Worm (Caenorhabditis elegans) whole organism, L4 larva: ENCODE data around the gene H21P03.10.
A peak's percentile ranks its signal among the peaks of the same experiment; 100 is the strongest.

Experiments used
- F44E2.7 ChIP-seq: fragments of 200-800 bp; sonication (Bioruptor generic); IDR thresholded peaks from 2 replicates; pipeline ENCODE4 v2.1.2; 2022; ENCODE audit warnings: missing genetic modification characterization, missing compliant biosample characterization
- T26A8.4 ChIP-seq: fragments of 200-800 bp; sonication (Bioruptor generic); IDR thresholded peaks from 2 replicates; pipeline ENCODE4 v1.3.6; 2022; ENCODE audit warnings: missing genetic modification characterization, missing compliant biosample characterization
- Y48G9A.11 ChIP-seq: fragments of 200-800 bp; sonication (Bioruptor generic); IDR thresholded peaks from 2 replicates; pipeline ENCODE4 v1.3.6; 2022; ENCODE audit warnings: missing genetic modification reagents, missing genetic modification characterization, missing compliant biosample characterization
- aha-1 ChIP-seq: fragments of 150-350 bp; peaks from one replicate; lab custom pipeline; 2014; ENCODE audit warnings: missing biosample characterization, missing genetic modification characterization
- aly-2 ChIP-seq: sonication (generic microtip); optimal IDR thresholded peaks from 2 replicates; lab custom pipeline; 2018; ENCODE audit warnings: missing biosample characterization, missing genetic modification characterization
- ama-1 ChIP-seq: fragments of 150-350 bp; optimal IDR thresholded peaks from 2 replicates; lab custom pipeline; 2014; ENCODE audit warnings: inconsistent platforms, mixed read lengths
- daf-16 ChIP-seq, 3 experiments: sonication (generic microtip); optimal IDR thresholded peaks; 2 replicates each; lab custom pipeline; 2016 to 2017; ENCODE audit warnings: missing genetic modification characterization in 3 of 3, missing genetic modification reagents in 3 of 3, mild to moderate bottlenecking in 2 of 3, missing compliant biosample characterization in 2 of 3, missing biosample characterization in 1 of 3, moderate library complexity in 1 of 3
- dmd-6 ChIP-seq: fragments of 200-800 bp; sonication (Bioruptor generic); IDR thresholded peaks from 2 replicates; pipeline ENCODE4 v1.3.6; 2022; ENCODE audit warnings: missing genetic modification reagents, missing genetic modification characterization, missing compliant biosample characterization
- dmd-8 ChIP-seq: fragments of 200-800 bp; sonication (Bioruptor generic); IDR thresholded peaks from 2 replicates; pipeline ENCODE4 v1.3.6; 2022; ENCODE audit warnings: missing genetic modification characterization, missing compliant biosample characterization
- dve-1 ChIP-seq: sonication (generic microtip); optimal IDR thresholded peaks from 2 replicates; lab custom pipeline; 2017; ENCODE audit warnings: antibody characterized with exemption, mild to moderate bottlenecking, missing genetic modification characterization, missing compliant biosample characterization; ENCODE audit not compliant: insufficient read depth
- egl-27 ChIP-seq: sonication (generic microtip); optimal IDR thresholded peaks from 3 replicates; lab custom pipeline; 2017; ENCODE audit warnings: missing biosample characterization, missing genetic modification reagents, missing genetic modification characterization
- egl-43 ChIP-seq: fragments of 200-800 bp; sonication (Bioruptor generic); IDR thresholded peaks from 2 replicates; pipeline ENCODE4 v1.3.6; 2022; ENCODE audit warnings: missing genetic modification reagents, missing genetic modification characterization, missing compliant biosample characterization
- hlh-11 ChIP-seq: fragments of 200-800 bp; sonication (Bioruptor generic); optimal IDR thresholded peaks from 2 replicates; lab custom pipeline; 2018; ENCODE audit warnings: mild to moderate bottlenecking, missing genetic modification characterization, missing compliant biosample characterization
- hlh-30 ChIP-seq: sonication (generic microtip); optimal IDR thresholded peaks from 2 replicates; lab custom pipeline; 2017; ENCODE audit warnings: antibody characterized with exemption, mild to moderate bottlenecking, missing genetic modification characterization, missing compliant biosample characterization; ENCODE audit not compliant: insufficient read depth
- lin-13 ChIP-seq: fragments of 150-350 bp; optimal IDR thresholded peaks from 2 replicates; lab custom pipeline; 2014; ENCODE audit warnings: missing biosample characterization, missing genetic modification reagents, missing genetic modification characterization
- lsy-2 ChIP-seq, 2 experiments: fragments of 150-350 bp in 1 of 2; sonication (generic microtip) in 1 of 2; optimal IDR thresholded peaks; 2 replicates each; lab custom pipeline; 2014 to 2017; ENCODE audit warnings: missing biosample characterization in 2 of 2, missing genetic modification characterization in 2 of 2
- mdl-1 ChIP-seq, 2 experiments: fragments of 150-350 bp in 1 of 2; sonication (generic microtip) in 1 of 2; optimal IDR thresholded peaks; 2 replicates each; lab custom pipeline; 2014 to 2017; ENCODE audit warnings: missing biosample characterization in 2 of 2, missing genetic modification characterization in 2 of 2
- mep-1 ChIP-seq: fragments of 150-350 bp; sonication (generic microtip); optimal IDR thresholded peaks from 3 replicates; lab custom pipeline; 2014; ENCODE audit warnings: missing biosample characterization, missing genetic modification characterization
- mes-2 ChIP-seq: sonication (generic microtip); optimal IDR thresholded peaks from 2 replicates; lab custom pipeline; 2016; ENCODE audit warnings: missing genotype, mild to moderate bottlenecking, missing genetic modification characterization, missing compliant biosample characterization; ENCODE audit not compliant: poor library complexity, severe bottlenecking
- mxl-2 ChIP-seq: fragments of 200-800 bp; sonication (Bioruptor generic); conservative IDR thresholded peaks from 2 replicates; pipeline ENCODE4 v1.3.6; 2022; ENCODE audit warnings: missing genetic modification reagents, missing genetic modification characterization, missing compliant biosample characterization
- nhr-10 ChIP-seq: fragments of 150-350 bp; optimal IDR thresholded peaks from 2 replicates; lab custom pipeline; 2014; ENCODE audit warnings: missing biosample characterization, missing genetic modification characterization
- nhr-111 ChIP-seq: fragments of 200-800 bp; sonication (Bioruptor generic); optimal IDR thresholded peaks from 2 replicates; lab custom pipeline; 2018; ENCODE audit warnings: mild to moderate bottlenecking, missing genetic modification characterization, missing compliant biosample characterization
- nhr-237 ChIP-seq: sonication (generic microtip); optimal IDR thresholded peaks from 2 replicates; lab custom pipeline; 2017; ENCODE audit warnings: missing biosample characterization, missing genetic modification characterization
- nhr-25 ChIP-seq: sonication (generic microtip); optimal IDR thresholded peaks from 2 replicates; lab custom pipeline; 2017; ENCODE audit warnings: missing genetic modification characterization, mild to moderate bottlenecking, missing compliant biosample characterization, antibody characterized with exemption, moderate library complexity, borderline replicate concordance; ENCODE audit not compliant: insufficient read depth
- nhr-28 ChIP-seq: fragments of 150-350 bp; optimal IDR thresholded peaks from 2 replicates; lab custom pipeline; 2014; ENCODE audit warnings: missing biosample characterization, missing genetic modification characterization
- nhr-42 ChIP-seq: fragments of 200-800 bp; sonication (Bioruptor generic); IDR thresholded peaks from 2 replicates; pipeline ENCODE4 v1.3.6; 2022; ENCODE audit warnings: missing genetic modification characterization, missing compliant biosample characterization
- nhr-6 ChIP-seq: fragments of 150-350 bp; optimal IDR thresholded peaks from 2 replicates; lab custom pipeline; 2014; ENCODE audit warnings: missing biosample characterization, missing genetic modification characterization
- nhr-77 ChIP-seq: fragments of 150-350 bp; optimal IDR thresholded peaks from 2 replicates; lab custom pipeline; 2014; ENCODE audit warnings: missing biosample characterization, missing genetic modification characterization
- pha-4 ChIP-seq, 2 experiments: fragments of 150-350 bp in 1 of 2; fragments of 200-800 bp in 1 of 2; sonication (Bioruptor generic) in 1 of 2; IDR thresholded peaks in 1 of 2; optimal IDR thresholded peaks in 1 of 2; 2 replicates each; pipeline versions ENCODE4 v1.3.6 to Lab custom; 2014 to 2022; ENCODE audit warnings: missing genetic modification characterization in 2 of 2, missing genetic modification reagents in 2 of 2, missing biosample characterization in 1 of 2, missing compliant biosample characterization in 1 of 2
- pqm-1 ChIP-seq: sonication (generic microtip); optimal IDR thresholded peaks from 2 replicates; lab custom pipeline; 2017; ENCODE audit warnings: missing biosample characterization, missing genetic modification characterization
- saeg-2 ChIP-seq: fragments of 200-800 bp; sonication (Bioruptor generic); IDR thresholded peaks from 2 replicates; pipeline ENCODE4 v1.3.6; 2022; ENCODE audit warnings: missing genetic modification reagents, missing genetic modification characterization, missing compliant biosample characterization
- spr-1 ChIP-seq: sonication (generic microtip); optimal IDR thresholded peaks from 2 replicates; lab custom pipeline; 2016; ENCODE audit warnings: mild to moderate bottlenecking, missing genetic modification characterization, missing compliant biosample characterization
- tag-97 ChIP-seq: fragments of 200-800 bp; sonication (Bioruptor generic); IDR thresholded peaks from 2 replicates; pipeline ENCODE4 v1.3.6; 2022; ENCODE audit warnings: missing genetic modification characterization, missing compliant biosample characterization
- tra-1 ChIP-seq: fragments of 200-800 bp; sonication (Bioruptor generic); IDR thresholded peaks from 2 replicates; pipeline ENCODE4 v1.3.6; 2022; ENCODE audit warnings: missing genetic modification reagents, missing genetic modification characterization, missing compliant biosample characterization
- unc-62 ChIP-seq, 3 experiments: fragments of 150-350 bp in 1 of 3; sonication (generic microtip); optimal IDR thresholded peaks in 2 of 3; peaks in 1 of 3; 1 replicate in 1 of 3; 2 replicates in 2 of 3; lab custom pipeline; 2014 to 2017; ENCODE audit warnings: missing biosample characterization in 3 of 3, missing genetic modification characterization in 3 of 3, missing genetic modification reagents in 3 of 3, missing genotype in 1 of 3

H21P03.10 gene

DNA sequence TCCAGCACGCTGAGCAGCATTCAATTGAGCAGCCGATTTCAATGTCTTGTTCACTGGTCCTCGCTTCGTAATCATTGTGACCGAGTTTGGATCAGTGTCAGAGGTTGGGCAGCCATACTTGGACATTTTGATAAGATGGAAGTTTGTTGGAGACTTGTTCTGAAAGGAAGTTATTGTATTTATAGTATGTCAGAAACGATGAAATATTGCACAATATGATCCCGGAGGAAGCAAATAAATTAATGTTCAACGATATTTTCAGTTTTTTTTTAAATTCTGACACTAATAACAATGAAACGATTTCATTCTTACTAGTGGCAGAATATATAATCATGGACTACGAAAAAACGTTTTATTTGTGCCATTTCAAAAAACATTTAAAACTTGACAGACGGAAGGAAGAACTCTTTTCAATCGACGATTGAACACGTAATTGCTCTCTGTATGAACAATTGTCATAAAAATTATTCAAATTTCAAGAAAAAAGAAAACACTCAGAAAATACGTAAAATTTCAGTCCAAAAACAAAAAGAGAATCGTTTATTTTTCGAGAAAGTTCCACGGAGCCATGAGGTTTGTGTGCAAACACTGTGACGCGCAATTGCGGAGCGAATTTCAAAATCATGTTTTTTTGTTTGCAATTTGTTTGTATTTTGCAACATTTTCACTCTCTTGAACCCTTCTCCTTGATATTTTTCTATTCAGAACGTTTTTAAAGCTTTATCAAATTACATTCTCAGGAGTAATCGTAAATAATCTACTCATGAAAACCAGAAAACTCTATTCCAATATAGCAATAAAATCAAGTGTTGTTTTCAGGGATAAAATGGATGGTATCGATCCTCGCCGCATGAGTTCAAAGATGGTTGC is 20.3 kb upstream of the H21P03.10 start, which contains the start of the genes mbf-1 and nse-4 (continued):
- peak; percentile 69 for TF ChIP-seq mes-2 (tag; lab: Kevin White, UChicago)
- no peak for TF ChIP-seq egl-43
- TF ChIP-seq mdl-1 (tag; optimal IDR thresholded peaks at IDR 0.05; lab: Kevin White, UChicago) = peak in 1 of 2 experiments; percentile 6
- peak in 1 of 2 experiments; percentile 68 for TF ChIP-seq daf-16 (GFP tag; optimal IDR thresholded peaks at IDR 0.05; lab: Kevin White, UChicago)
- peak; percentile 23 for TF ChIP-seq daf-16 (tag; optimal IDR thresholded peaks at IDR 0.05; lab: Kevin White, UChicago)
- TF ChIP-seq unc-62 (GFP tag; optimal IDR thresholded peaks at IDR 0.05 in 1 of 2; lab: Kevin White, UChicago) = peak in 1 of 2 experiments; percentile 55
- no peak for TF ChIP-seq unc-62 (tag; optimal IDR thresholded peaks at IDR 0.05; lab: Kevin White, UChicago)
- TF ChIP-seq mep-1 (tag; lab: Kevin White, UChicago) = peak; percentile 80

DNA sequence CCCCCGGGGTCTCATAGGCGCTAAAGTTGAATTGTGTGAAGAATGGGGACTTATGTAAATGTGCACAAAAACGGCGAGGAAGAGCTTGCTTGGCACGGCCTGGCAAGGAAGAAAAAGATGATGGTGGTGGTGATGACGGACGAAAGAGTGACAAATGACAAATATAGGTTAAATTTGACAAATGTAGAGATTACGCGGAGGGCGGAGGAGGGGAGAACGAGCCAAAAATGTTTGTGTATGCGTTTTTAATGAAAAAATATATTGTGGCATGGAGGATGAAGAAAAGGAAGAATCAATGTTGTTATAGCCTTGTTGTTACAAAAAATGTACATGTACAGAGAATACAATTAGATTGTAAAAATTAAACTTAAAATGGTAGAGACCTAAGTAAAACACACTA is 13.7 kb upstream of the H21P03.10 start:
- TF ChIP-seq pha-4 (GFP tag; IDR thresholded peaks at IDR 0.05; lab: Robert Waterston, UW) (no peak), pha-4 (tag; optimal IDR thresholded peaks at IDR 0.05; lab: Kevin White, UChicago) (no peak), unc-62 (GFP tag; optimal IDR thresholded peaks at IDR 0.05 in 1 of 2; lab: Kevin White, UChicago) (peak in 1 of 2 experiments; percentile 94), unc-62 (tag; optimal IDR thresholded peaks at IDR 0.05; lab: Kevin White, UChicago) (no peak), aha-1 (peak; percentile 67), lsy-2 (tag; optimal IDR thresholded peaks at IDR 0.05; lab: Kevin White, UChicago) (no peak)
- TF ChIP-seq, all 104 proteins: peak for 2

DNA sequence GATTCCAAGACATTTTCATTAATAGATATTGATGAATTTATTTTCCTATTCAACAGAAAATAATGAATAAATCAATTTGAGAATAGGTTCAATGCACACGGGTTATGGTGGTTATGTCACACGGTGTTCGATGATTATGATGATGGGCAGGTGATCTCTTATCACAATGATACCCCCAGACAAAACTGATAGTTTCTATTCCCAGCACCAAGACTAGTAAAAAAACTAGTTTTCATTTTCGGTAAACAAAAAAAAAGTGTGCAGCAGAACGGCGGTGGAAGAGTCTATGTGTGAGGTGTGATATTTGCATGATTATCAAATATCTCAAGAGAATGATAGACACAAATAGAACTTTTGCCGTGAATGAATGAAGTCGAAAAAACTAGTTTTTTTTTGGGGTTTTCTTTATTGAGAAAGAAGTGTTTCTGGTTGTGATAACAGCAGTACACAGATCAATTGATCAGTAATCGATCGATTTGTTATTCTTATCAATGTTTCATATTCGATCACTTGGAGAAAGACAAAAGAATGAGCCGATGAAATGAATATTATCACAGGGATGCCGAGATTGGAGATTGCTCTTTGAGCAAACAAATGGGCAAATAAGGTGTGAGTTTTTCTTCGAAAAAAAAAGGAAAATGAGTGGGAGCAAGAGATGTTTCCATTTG is 12.5 kb upstream of the H21P03.10 start:
- TF ChIP-seq mxl-2 (GFP tag; lab: Robert Waterston, UW) (no peak), nhr-6 (tag; lab: Kevin White, UChicago) (peak; percentile 16), dmd-6 (GFP tag; lab: Robert Waterston, UW) (peak; percentile 55), Y48G9A.11 (GFP tag; lab: Robert Waterston, UW) (no peak), T26A8.4 (GFP tag; lab: Robert Waterston, UW) (no peak), egl-27 (tag; lab: Kevin White, UChicago) (no peak), F44E2.7 (no peak), dmd-8 (GFP tag; lab: Robert Waterston, UW) (no peak), mes-2 (tag; lab: Kevin White, UChicago) (peak; percentile 9), saeg-2 (GFP tag; lab: Robert Waterston, UW) (no peak), nhr-42 (GFP tag; lab: Robert Waterston, UW) (no peak), ama-1 (lab: Kevin White, UChicago) (no peak), tag-97 (GFP tag; lab: Robert Waterston, UW) (no peak), lin-13 (no peak), aly-2 (no peak), dve-1 (tag; lab: Kevin White, UChicago) (peak; percentile 10), mdl-1 (tag; optimal IDR thresholded peaks at IDR 0.05; lab: Kevin White, UChicago) (peak in 1 of 2 experiments; percentile 7), nhr-10 (peak; percentile 3), pqm-1 (tag; lab: Kevin White, UChicago) (peak; percentile 28), nhr-237 (tag; lab: Kevin White, UChicago) (no peak), nhr-28 (tag; lab: Kevin White, UChicago) (peak; percentile 42), aha-1 (peak; percentile 15), hlh-11 (tag; lab: Kevin White, UChicago) (peak; percentile 68), nhr-111 (GFP tag; lab: Kevin White, UChicago) (no peak), mep-1 (tag; lab: Kevin White, UChicago) (no peak), nhr-77 (tag; lab: Kevin White, UChicago) (no peak), nhr-25 (tag; lab: Kevin White, UChicago) (no peak), tra-1 (0 out of 2 replicates have a peak, but pooled peaks have one; percentile 8), daf-16 (GFP tag; optimal IDR thresholded peaks at IDR 0.05; lab: Kevin White, UChicago) (peak in 1 of 2 experiments; percentile 4), daf-16 (tag; optimal IDR thresholded peaks at IDR 0.05; lab: Kevin White, UChicago) (no peak), hlh-30 (tag; lab: Kevin White, UChicago) (peak; percentile 81), spr-1 (no peak)
- TF ChIP-seq, all 104 proteins: peak for 13
